Fruit fly (Drosophila melanogaster): ENCODE data around the gene Rheb.
A peak's percentile ranks its signal among the peaks of the same experiment; 100 is the strongest.

Rheb gene

DNA sequence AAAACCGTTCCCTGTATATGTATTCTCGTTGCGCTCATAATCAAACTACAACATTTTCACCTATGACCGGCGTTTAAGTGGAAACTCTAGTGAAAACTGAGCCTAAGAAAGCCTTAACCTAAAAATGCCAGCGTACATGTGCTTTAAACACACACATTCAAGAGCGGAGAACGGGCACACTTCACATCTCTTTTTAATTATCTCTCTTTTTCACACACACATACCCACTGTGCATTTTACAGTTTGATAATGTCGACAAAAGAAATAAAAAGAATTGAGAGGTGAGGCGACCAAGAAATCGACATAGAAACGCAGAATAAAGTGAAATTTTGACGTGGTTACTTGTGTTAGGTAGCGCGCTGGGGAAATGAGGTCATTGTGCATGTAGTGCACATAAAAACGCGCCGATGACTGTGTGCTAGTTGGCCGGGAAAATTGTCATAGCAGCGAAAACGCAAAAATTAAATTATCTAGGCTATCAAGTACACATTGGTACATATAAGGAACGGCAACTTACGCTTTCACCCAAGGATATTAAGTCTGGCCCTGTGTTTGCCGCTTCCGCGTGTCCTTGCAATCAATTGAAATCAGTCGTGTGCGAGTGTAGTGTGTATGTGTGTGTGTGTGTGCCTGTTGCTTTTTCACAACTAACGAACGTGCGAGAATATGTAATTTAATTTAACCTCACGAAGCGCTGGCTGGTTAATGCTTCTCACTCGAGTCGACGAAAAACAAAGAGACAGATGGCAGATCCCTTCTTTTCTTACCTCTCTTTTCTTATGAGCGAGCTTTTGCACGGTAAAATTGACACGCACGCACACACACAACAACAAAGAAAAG, 31.0 kb downstream of the Rheb start (continued):
- TF ChIP-seq maf-S (GFP tag; optimal IDR thresholded peaks at IDR 0.05) = no peak
- TF ChIP-seq klu (GFP tag; IDR thresholded peaks at IDR 0.05) = no peak
- no peak for TF ChIP-seq CG4617 (GFP tag; optimal IDR thresholded peaks at IDR 0.05; ENCODE audit: borderline replicate concordance)
- no peak for TF ChIP-seq CG17361 (GFP tag; IDR thresholded peaks at IDR 0.05)
- TF ChIP-seq CG6272 (GFP tag; IDR thresholded peaks at IDR 0.05) = no peak
- TF ChIP-seq D (optimal IDR thresholded peaks at IDR 0.05) = peak; percentile 78
- TF ChIP-seq D (GFP tag; optimal IDR thresholded peaks at IDR 0.05) = no peak
- TF ChIP-seq ac (GFP tag; optimal IDR thresholded peaks at IDR 0.05) = no peak
- no peak for TF ChIP-seq ap (GFP tag; IDR thresholded peaks at IDR 0.05)
- TF ChIP-seq CG17912 (GFP tag; optimal IDR thresholded peaks at IDR 0.05) = peak; percentile 61
- no peak for TF ChIP-seq lbe (GFP tag; optimal IDR thresholded peaks at IDR 0.05)
- TF ChIP-seq Sin3A (optimal IDR thresholded peaks at IDR 0.05) = no peak
- no peak for TF ChIP-seq rib (GFP tag; IDR thresholded peaks at IDR 0.05)
- no peak for TF ChIP-seq Scr (GFP tag; IDR thresholded peaks at IDR 0.05; ENCODE audit: partially characterized antibody)
- TF ChIP-seq CoRest (tag; optimal IDR thresholded peaks at IDR 0.05) = no peak
- no peak for TF ChIP-seq tio (GFP tag; optimal IDR thresholded peaks at IDR 0.05)
- TF ChIP-seq CG7357 (GFP tag; IDR thresholded peaks at IDR 0.05) = no peak
- TF ChIP-seq cas (GFP tag; IDR thresholded peaks at IDR 0.05) = no peak
- TF ChIP-seq CG1024 (GFP tag; IDR thresholded peaks at IDR 0.05) = no peak
- peak; percentile 58 for TF ChIP-seq gfzf (GFP tag; optimal IDR thresholded peaks at IDR 0.05)
- TF ChIP-seq CG3065 (GFP tag; optimal IDR thresholded peaks at IDR 0.05) = no peak
- no peak for TF ChIP-seq CG17568 (GFP tag; optimal IDR thresholded peaks at IDR 0.05)
- TF ChIP-seq CG10431 (GFP tag; optimal IDR thresholded peaks at IDR 0.05) = no peak
- no peak for TF ChIP-seq CG11093 (GFP tag; IDR thresholded peaks at IDR 0.05)
- TF ChIP-seq CG3163 (GFP tag; optimal IDR thresholded peaks at IDR 0.05) = peak; percentile 13
- TF ChIP-seq zen2 (GFP tag; IDR thresholded peaks at IDR 0.05; ENCODE audit: partially characterized antibody) = no peak
- no peak for TF ChIP-seq z (GFP tag; IDR thresholded peaks at IDR 0.05)
- peak; percentile 53 for TF ChIP-seq CG6654 (GFP tag; optimal IDR thresholded peaks at IDR 0.05)
- peak; percentile 97 for TF ChIP-seq bigmax (GFP tag; optimal IDR thresholded peaks at IDR 0.05)
- no peak for TF ChIP-seq vfl (GFP tag; optimal IDR thresholded peaks at IDR 0.05)
- TF ChIP-seq CG12659 (GFP tag; optimal IDR thresholded peaks at IDR 0.05) = no peak
- TF ChIP-seq Med (GFP tag) = peak; percentile 70
- no peak for TF ChIP-seq CG31365 (tag; optimal IDR thresholded peaks at IDR 0.05)
- TF ChIP-seq CG16779 (GFP tag; IDR thresholded peaks at IDR 0.05) = no peak
- no peak for TF ChIP-seq Bteb2 (GFP tag; optimal IDR thresholded peaks at IDR 0.05)
- TF ChIP-seq CG14860 (GFP tag; IDR thresholded peaks at IDR 0.05; ENCODE audit: partially characterized antibody) = no peak
- TF ChIP-seq CG15479 (GFP tag; optimal IDR thresholded peaks at IDR 0.05) = no peak
- TF ChIP-seq CG14014 (GFP tag; IDR thresholded peaks at IDR 0.05) = no peak
- TF ChIP-seq crol (GFP tag; IDR thresholded peaks at IDR 0.05) = no peak
- no peak for TF ChIP-seq corto (GFP tag; optimal IDR thresholded peaks at IDR 0.05)
- TF ChIP-seq kah (GFP tag; optimal IDR thresholded peaks at IDR 0.05) = no peak
- TF ChIP-seq CG7987 (GFP tag; optimal IDR thresholded peaks at IDR 0.05) = no peak
- no peak for TF ChIP-seq Six4 (GFP tag; optimal IDR thresholded peaks at IDR 0.05)
- no peak for TF ChIP-seq CG16813 (GFP tag; IDR thresholded peaks at IDR 0.05; ENCODE audit: partially characterized antibody)
- no peak for TF ChIP-seq Dbx (GFP tag; IDR thresholded peaks at IDR 0.05)
- TF ChIP-seq Jarid2 (GFP tag; optimal IDR thresholded peaks at IDR 0.05) = no peak
- no peak for TF ChIP-seq fd102C (GFP tag; optimal IDR thresholded peaks at IDR 0.05)
- TF ChIP-seq Neu2 (GFP tag; optimal IDR thresholded peaks at IDR 0.05; ENCODE audit: borderline replicate concordance) = no peak
- TF ChIP-seq Fer3 (tag; optimal IDR thresholded peaks at IDR 0.05) = no peak
- TF ChIP-seq row (GFP tag; IDR thresholded peaks at IDR 0.05) = no peak
